Worm (Caenorhabditis elegans): Measurements from ENCODE around the gene F59D12.2.

The F59D12.2 gene

DNA sequence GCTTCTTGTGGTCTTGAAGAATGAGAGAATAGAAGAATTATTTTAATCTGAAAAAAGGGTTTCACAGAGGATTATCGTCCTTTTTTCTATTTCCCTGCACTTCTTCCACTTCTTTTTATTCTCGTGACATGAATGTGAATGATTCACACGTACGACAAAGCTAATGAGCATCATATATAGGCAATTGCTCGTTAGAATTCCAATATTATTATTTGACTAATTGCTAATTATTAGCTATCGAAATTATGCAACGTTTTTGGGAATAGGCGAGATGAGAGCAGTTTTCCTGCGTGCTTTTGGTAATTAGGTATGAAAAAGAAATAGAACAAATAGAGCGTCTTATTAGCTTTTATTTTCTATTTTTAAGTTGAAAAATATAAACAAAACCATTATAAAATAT is 17.7 kb downstream of the F59D12.2 start:
- TF ChIP-seq unc-62 (GFP tag; optimal IDR thresholded peaks at IDR 0.05 in 1 of 2) (peak in 1 of 2 experiments; percentile 29), unc-62 (tag; optimal IDR thresholded peaks at IDR 0.05) (no peak), dmd-9 (GFP tag; IDR thresholded peaks at IDR 0.05) (no peak), pqm-1 (tag; optimal IDR thresholded peaks at IDR 0.05) (no peak), aha-1 (tag) (no peak), mep-1 (tag; optimal IDR thresholded peaks at IDR 0.05) (no peak)

DNA sequence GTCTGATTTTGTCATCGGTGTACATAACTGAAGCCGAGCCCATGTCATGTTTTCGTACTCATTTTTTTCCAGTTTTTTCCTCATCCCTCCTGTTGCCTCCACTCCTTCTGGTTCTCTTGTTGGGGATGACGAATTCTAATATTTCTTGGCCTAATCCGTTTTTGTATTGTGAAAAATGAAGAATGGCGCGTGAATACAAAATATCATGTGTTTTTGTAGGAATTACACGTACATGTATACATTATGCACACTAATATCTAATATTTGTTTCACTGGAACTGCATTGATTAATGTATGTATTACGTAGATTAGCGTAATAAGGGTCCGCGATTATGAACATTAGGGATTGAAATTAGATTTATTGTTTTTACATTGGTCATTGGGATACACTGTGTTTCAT is 19.9 kb downstream of the F59D12.2 start:
- TF ChIP-seq zag-1 (tag; optimal IDR thresholded peaks at IDR 0.05), result no peak
- TF ChIP-seq unc-130 (GFP tag; optimal IDR thresholded peaks at IDR 0.05), result no peak
- no peak for TF ChIP-seq egl-27 (tag; optimal IDR thresholded peaks at IDR 0.05)
- no peak for TF ChIP-seq zip-11 (GFP tag; IDR thresholded peaks at IDR 0.05)

DNA sequence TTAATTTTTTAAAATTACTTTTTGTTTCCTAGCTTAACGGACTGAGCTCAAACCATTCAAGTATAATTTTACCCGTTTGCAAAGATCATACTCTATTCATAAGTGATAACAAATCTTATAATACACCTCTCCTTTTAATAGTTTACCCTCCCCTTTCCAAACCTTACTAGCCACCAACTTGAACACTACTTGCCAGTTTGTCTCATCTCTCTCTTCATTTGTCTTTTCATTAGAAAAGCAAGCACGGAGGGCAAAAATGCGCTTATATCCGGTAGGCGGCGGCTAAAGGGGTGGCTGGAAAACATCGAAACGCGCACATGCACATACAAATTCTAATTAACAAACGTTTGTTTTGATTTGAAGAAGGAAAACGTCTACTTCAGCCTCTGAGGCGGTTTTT is 20.6 kb downstream of the F59D12.2 start:
- TF ChIP-seq pqm-1 (tag; optimal IDR thresholded peaks at IDR 0.05) (no peak), lin-1 (GFP tag; IDR thresholded peaks at IDR 0.05) (no peak), egl-27 (tag; optimal IDR thresholded peaks at IDR 0.05) (no peak), daf-8 (GFP tag; IDR thresholded peaks at IDR 0.05) (no peak), aha-1 (tag) (peak; percentile 58)

DNA sequence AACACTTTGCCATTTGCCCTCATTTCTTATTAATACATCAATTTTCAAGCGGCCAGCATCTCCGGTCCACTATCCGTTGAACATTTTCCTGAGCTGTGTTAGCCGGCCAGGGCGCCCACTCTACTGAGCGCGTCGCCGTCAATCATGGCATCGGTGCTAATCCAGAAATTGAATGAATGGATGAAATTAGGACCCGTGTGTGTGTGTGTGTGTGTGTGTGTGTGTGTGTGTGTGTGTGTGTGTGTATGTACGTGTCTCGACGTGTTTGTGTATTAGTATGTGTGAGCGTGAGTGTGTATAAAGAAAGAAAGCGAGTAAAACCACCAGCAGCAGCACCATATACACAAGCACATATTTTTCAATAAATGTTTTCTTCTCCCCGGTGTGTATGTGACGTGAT is 22.3 kb downstream of the F59D12.2 start:
- no peak for TF ChIP-seq duxl-1 (tag; optimal IDR thresholded peaks at IDR 0.05; ENCODE audit: poor library complexity)
- no peak for TF ChIP-seq nhr-41 (GFP tag; IDR thresholded peaks at IDR 0.05)
- no peak for TF ChIP-seq arid-1 (GFP tag; conservative IDR thresholded peaks at IDR 0.05)
- no peak for TF ChIP-seq nhr-237 (tag; optimal IDR thresholded peaks at IDR 0.05)
- TF ChIP-seq ctbp-1 (GFP tag; IDR thresholded peaks at IDR 0.05), result 0 out of 2 replicates have a peak, but pooled peaks have one; percentile 19
- no peak for TF ChIP-seq ceh-62 (tag; optimal IDR thresholded peaks at IDR 0.05)
- TF ChIP-seq snpc-1.2 (GFP tag; IDR thresholded peaks at IDR 0.05), result 0 out of 2 replicates have a peak, but pooled peaks have one; percentile 12
- no peak for TF ChIP-seq dmd-9 (GFP tag; IDR thresholded peaks at IDR 0.05)
- peak in 1 of 2 experiments; percentile 4 for TF ChIP-seq daf-16 (GFP tag; optimal IDR thresholded peaks at IDR 0.05)
- no peak for TF ChIP-seq daf-16 (tag; optimal IDR thresholded peaks at IDR 0.05)
- TF ChIP-seq mdl-1 (tag; optimal IDR thresholded peaks at IDR 0.05), result no peak
- TF ChIP-seq rbr-2 (tag; optimal IDR thresholded peaks at IDR 0.05), result peak; percentile 33

DNA sequence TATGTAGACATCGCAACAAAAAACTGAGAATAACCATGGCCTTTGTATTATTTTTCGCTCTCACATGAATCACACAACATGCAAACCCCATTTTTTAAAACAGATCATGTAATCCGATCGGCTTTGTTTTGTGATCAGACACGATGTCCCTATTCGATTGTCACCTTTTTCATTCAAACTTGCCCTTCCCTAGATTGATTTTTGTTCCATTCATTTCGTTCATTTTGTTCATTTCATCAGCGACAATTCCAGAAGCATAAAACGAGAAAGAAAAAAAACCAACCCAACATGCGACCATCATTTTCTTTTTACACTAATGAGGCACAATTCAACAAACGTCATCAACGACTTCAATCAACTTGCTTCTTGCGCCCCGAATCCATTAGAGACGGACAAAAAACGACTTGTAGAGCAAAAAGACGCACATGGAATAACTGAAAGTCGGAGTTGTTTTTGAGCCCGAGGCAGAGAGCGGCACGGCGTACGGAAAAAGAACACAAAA is 24.6 kb downstream of the F59D12.2 start, which contains the start of gene F59D12.3:
Gene F59D12.3, minus strand, starts transcription at position 51 of the 502 bp plus-strand sequence.
- TF ChIP-seq F37D6.2 (tag; optimal IDR thresholded peaks at IDR 0.05), result no peak
- no peak for TF ChIP-seq ama-1 (optimal IDR thresholded peaks at IDR 0.05)
- no peak for TF ChIP-seq unc-39 (tag; optimal IDR thresholded peaks at IDR 0.05)
- TF ChIP-seq ceh-62 (tag; optimal IDR thresholded peaks at IDR 0.05), result no peak
- no peak for TF ChIP-seq nhr-28 (tag; optimal IDR thresholded peaks at IDR 0.05)
- TF ChIP-seq Y105C5A.15 (GFP tag; IDR thresholded peaks at IDR 0.05), result no peak
- TF ChIP-seq ZK546.5 (tag; optimal IDR thresholded peaks at IDR 0.05), result no peak
- TF ChIP-seq nhr-111 (GFP tag; optimal IDR thresholded peaks at IDR 0.05), result no peak
- TF ChIP-seq arid-1 (GFP tag; conservative IDR thresholded peaks at IDR 0.05), result no peak
- no peak for TF ChIP-seq unc-130 (GFP tag; optimal IDR thresholded peaks at IDR 0.05)
- TF ChIP-seq snpc-1.2 (GFP tag; IDR thresholded peaks at IDR 0.05), result no peak
- no peak for TF ChIP-seq spr-1 (tag; optimal IDR thresholded peaks at IDR 0.05)
- TF ChIP-seq daf-19 (GFP tag; conservative IDR thresholded peaks at IDR 0.05), result no peak
- TF ChIP-seq daf-8 (GFP tag; IDR thresholded peaks at IDR 0.05), result no peak
- no peak for TF ChIP-seq aly-2 (tag; optimal IDR thresholded peaks at IDR 0.05)
- TF ChIP-seq set-16 (GFP tag; IDR thresholded peaks at IDR 0.05), result no peak

DNA sequence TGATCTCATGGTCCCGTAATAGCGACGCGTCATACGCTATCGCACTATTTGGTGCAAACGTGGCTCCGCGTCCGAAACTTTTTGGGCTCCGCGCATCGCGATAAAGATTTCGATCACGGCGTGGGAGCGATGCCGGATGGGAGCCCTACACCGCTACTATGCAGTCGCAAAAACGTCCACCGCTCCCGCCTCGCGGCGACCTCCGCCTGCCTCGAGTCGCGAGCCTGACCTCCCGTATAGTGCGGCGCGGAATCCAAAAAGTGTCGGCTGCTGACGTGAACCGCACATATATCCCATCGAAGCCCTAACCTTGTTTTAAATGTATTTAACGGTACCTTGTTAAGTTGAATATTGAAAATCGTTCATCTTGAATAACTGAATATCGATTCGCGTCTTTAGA is 25.1 kb downstream of the F59D12.2 start:
- TF ChIP-seq aha-1 (tag), result peak; percentile 9
- 0 out of 2 replicates have a peak, but pooled peaks have one; percentile 15 for TF ChIP-seq dmd-9 (GFP tag; IDR thresholded peaks at IDR 0.05)
- TF ChIP-seq nhr-41 (GFP tag; IDR thresholded peaks at IDR 0.05), result no peak
- TF ChIP-seq ces-1 (GFP tag; optimal IDR thresholded peaks at IDR 0.05), result no peak
- TF ChIP-seq lim-7 (GFP tag; IDR thresholded peaks at IDR 0.05), result no peak
- TF ChIP-seq dmd-8 (GFP tag; IDR thresholded peaks at IDR 0.05), result no peak
- peak; percentile 90 for TF ChIP-seq set-16 (GFP tag; IDR thresholded peaks at IDR 0.05)
